Fruit fly (Drosophila melanogaster) whole organism, prepupa: ENCODE measurements around the gene eco.
A peak's percentile ranks its signal among the peaks of the same experiment; 100 is the strongest.

Source experiments
- Blimp-1 ChIP-seq: fragments of 200-800 bp; sonication (Bioruptor generic); optimal IDR thresholded peaks from 3 replicates; lab custom pipeline; 2017; ENCODE audit warnings: missing biosample characterization, missing genetic modification characterization, mild to moderate bottlenecking, moderate library complexity, missing genetic modification reagents
- CG10669 ChIP-seq: fragments of 200-800 bp; sonication (Bioruptor generic); optimal IDR thresholded peaks from 3 replicates; lab custom pipeline; 2018; ENCODE audit warnings: missing biosample characterization, mild to moderate bottlenecking, missing genetic modification characterization, moderate library complexity
- CG11294 ChIP-seq: fragments of 200-800 bp; sonication (Bioruptor generic); IDR thresholded peaks from 2 replicates; pipeline ENCODE4 v1.3.6; 2022; ENCODE audit warnings: missing biosample characterization, missing genetic modification characterization
- CG11762 ChIP-seq: fragments of 200-800 bp; sonication (Bioruptor generic); optimal IDR thresholded peaks from 3 replicates; lab custom pipeline; 2016; ENCODE audit warnings: missing biosample characterization, missing genetic modification characterization; ENCODE audit not compliant: insufficient read depth
- CG16779 ChIP-seq: fragments of 200-800 bp; sonication (Bioruptor generic); optimal IDR thresholded peaks from 3 replicates; lab custom pipeline; 2017; ENCODE audit warnings: missing biosample characterization, mild to moderate bottlenecking, missing genetic modification characterization
- CG3032 ChIP-seq: fragments of 200-800 bp; optimal IDR thresholded peaks from 2 replicates; lab custom pipeline; 2019; ENCODE audit warnings: missing biosample characterization, mild to moderate bottlenecking, missing genetic modification characterization, moderate library complexity
- CG32006 ChIP-seq: fragments of 200-800 bp; sonication (Bioruptor generic); optimal IDR thresholded peaks from 3 replicates; lab custom pipeline; 2017; ENCODE audit warnings: missing biosample characterization, mild to moderate bottlenecking, missing genetic modification characterization
- CG34406 ChIP-seq: fragments of 200-800 bp; sonication (Bioruptor generic); optimal IDR thresholded peaks from 3 replicates; lab custom pipeline; 2016; ENCODE audit warnings: missing biosample characterization, missing genetic modification characterization
- CG3919 ChIP-seq: fragments of 200-800 bp; sonication (Bioruptor generic); optimal IDR thresholded peaks from 3 replicates; lab custom pipeline; 2016; ENCODE audit warnings: missing biosample characterization, missing genetic modification characterization
- CG4318 ChIP-seq: fragments of 200-800 bp; sonication (Bioruptor generic); optimal IDR thresholded peaks from 3 replicates; lab custom pipeline; 2017; ENCODE audit warnings: missing biosample characterization, mild to moderate bottlenecking, missing genetic modification characterization
- CG6792 ChIP-seq: fragments of 200-800 bp; sonication (Bioruptor generic); optimal IDR thresholded peaks from 3 replicates; lab custom pipeline; 2016; ENCODE audit warnings: missing biosample characterization, missing genetic modification characterization
- CG6808 ChIP-seq: fragments of 200-800 bp; sonication (Bioruptor generic); optimal IDR thresholded peaks from 3 replicates; lab custom pipeline; 2017; ENCODE audit warnings: missing biosample characterization, missing genetic modification characterization, mild to moderate bottlenecking, moderate library complexity, missing genetic modification reagents
- CG8119 ChIP-seq: fragments of 200-800 bp; sonication (Bioruptor generic); IDR thresholded peaks from 3 replicates; pipeline ENCODE4 v1.3.6; 2022; ENCODE audit warnings: missing biosample characterization, missing genetic modification characterization
- CG8319 ChIP-seq: fragments of 200-800 bp; sonication (Bioruptor generic); optimal IDR thresholded peaks from 3 replicates; lab custom pipeline; 2016; ENCODE audit warnings: missing biosample characterization, missing genetic modification characterization
- CG8632 ChIP-seq: fragments of 200-800 bp; sonication (Bioruptor generic); optimal IDR thresholded peaks from 3 replicates; lab custom pipeline; 2016; ENCODE audit warnings: missing biosample characterization, missing genetic modification characterization
- CG9139 ChIP-seq: fragments of 200-800 bp; sonication (Bioruptor generic); optimal IDR thresholded peaks from 3 replicates; lab custom pipeline; 2017; ENCODE audit warnings: missing biosample characterization, mild to moderate bottlenecking, missing genetic modification characterization
- Eip78C ChIP-seq: fragments of 200-800 bp; sonication (Bioruptor generic); peaks from one replicate; lab custom pipeline; 2016; ENCODE audit warnings: missing biosample characterization, missing genetic modification characterization
- Eip93F ChIP-seq: fragments of 200-800 bp; sonication (Bioruptor generic); optimal IDR thresholded peaks from 2 replicates; lab custom pipeline; 2016; ENCODE audit warnings: missing biosample characterization, mild to moderate bottlenecking, missing genetic modification characterization
- Ets21C ChIP-seq: fragments of 200-800 bp; sonication (Bioruptor generic); optimal IDR thresholded peaks from 3 replicates; lab custom pipeline; 2016; ENCODE audit warnings: missing biosample characterization, missing genetic modification characterization
- Ets96B ChIP-seq: fragments of 200-800 bp; optimal IDR thresholded peaks from 2 replicates; lab custom pipeline; 2019; ENCODE audit warnings: missing biosample characterization, mild to moderate bottlenecking, missing genetic modification characterization, moderate library complexity
- Gug ChIP-seq: fragments of 200-800 bp; sonication (Bioruptor generic); IDR thresholded peaks from 2 replicates; pipeline ENCODE4 v1.3.6; 2022; ENCODE audit warnings: missing biosample characterization, missing genetic modification characterization
- Hr38 ChIP-seq: sonication (Bioruptor generic); optimal IDR thresholded peaks from 2 replicates; lab custom pipeline; 2016; ENCODE audit warnings: missing biosample characterization, missing genetic modification characterization
- Hr39 ChIP-seq: fragments of 200-800 bp; sonication (Bioruptor generic); optimal IDR thresholded peaks from 2 replicates; lab custom pipeline; 2016; ENCODE audit warnings: missing biosample characterization, missing genetic modification characterization
- Hr4 ChIP-seq: fragments of 200-800 bp; sonication (Bioruptor generic); optimal IDR thresholded peaks from 3 replicates; lab custom pipeline; 2016; ENCODE audit warnings: missing biosample characterization, missing genetic modification characterization
- Lpt ChIP-seq: fragments of 200-800 bp; sonication (Bioruptor generic); optimal IDR thresholded peaks from 3 replicates; lab custom pipeline; 2016; ENCODE audit warnings: missing biosample characterization, missing genetic modification characterization
- Met ChIP-seq: fragments of 200-800 bp; sonication (Bioruptor generic); optimal IDR thresholded peaks from 3 replicates; lab custom pipeline; 2016; ENCODE audit warnings: missing biosample characterization, missing genetic modification characterization
- OdsH ChIP-seq: fragments of 200-800 bp; sonication (Bioruptor generic); optimal IDR thresholded peaks from 3 replicates; lab custom pipeline; 2016; ENCODE audit warnings: missing biosample characterization, missing genetic modification characterization
- Smox ChIP-seq: fragments of 200-800 bp; sonication (Bioruptor generic); optimal IDR thresholded peaks from 3 replicates; lab custom pipeline; 2016; ENCODE audit warnings: missing biosample characterization, missing genetic modification characterization
- Sox102F ChIP-seq: fragments of 200-800 bp; sonication (Bioruptor generic); optimal IDR thresholded peaks from 2 replicates; lab custom pipeline; 2016; ENCODE audit warnings: missing biosample characterization, mild to moderate bottlenecking, missing genetic modification characterization
- Sox14 ChIP-seq: fragments of 200-800 bp; sonication (Bioruptor generic); optimal IDR thresholded peaks from 3 replicates; lab custom pipeline; 2016; ENCODE audit warnings: missing biosample characterization, missing genetic modification characterization
- Sox15 ChIP-seq: fragments of 200-800 bp; sonication (Bioruptor generic); optimal IDR thresholded peaks from 3 replicates; lab custom pipeline; 2016; ENCODE audit warnings: missing biosample characterization, missing genetic modification characterization
- achi ChIP-seq: fragments of 200-800 bp; sonication (Bioruptor generic); optimal IDR thresholded peaks from 3 replicates; lab custom pipeline; 2016; ENCODE audit warnings: missing biosample characterization, missing genetic modification characterization
- acj6 ChIP-seq: fragments of 200-800 bp; sonication (Bioruptor generic); optimal IDR thresholded peaks from 3 replicates; lab custom pipeline; 2016; ENCODE audit warnings: missing biosample characterization, missing genetic modification characterization
- dac ChIP-seq: fragments of 200-800 bp; sonication (Bioruptor generic); optimal IDR thresholded peaks from 2 replicates; lab custom pipeline; 2017; ENCODE audit warnings: missing biosample characterization, mild to moderate bottlenecking, missing genetic modification characterization
- dsx ChIP-seq: fragments of 200-800 bp; optimal IDR thresholded peaks from 3 replicates; lab custom pipeline; 2019; ENCODE audit warnings: missing biosample characterization, mild to moderate bottlenecking, missing genetic modification characterization, moderate library complexity; ENCODE audit not compliant: poor library complexity, severe bottlenecking
- eg ChIP-seq: fragments of 200-800 bp; sonication (Bioruptor generic); IDR thresholded peaks from 3 replicates; pipeline ENCODE4 v1.3.6; 2022; ENCODE audit warnings: missing biosample characterization, missing genetic modification characterization
- esn ChIP-seq: fragments of 200-800 bp; sonication (Bioruptor generic); optimal IDR thresholded peaks from 2 replicates; lab custom pipeline; 2016; ENCODE audit warnings: missing biosample characterization, mild to moderate bottlenecking, missing genetic modification characterization, moderate library complexity
- fd59A ChIP-seq: fragments of 200-800 bp; sonication (Bioruptor generic); optimal IDR thresholded peaks from 2 replicates; lab custom pipeline; 2017; ENCODE audit warnings: missing biosample characterization, mild to moderate bottlenecking, missing genetic modification characterization, missing genetic modification reagents
- fkh ChIP-seq: fragments of 200-800 bp; sonication (Bioruptor generic); optimal IDR thresholded peaks from 3 replicates; lab custom pipeline; 2017; ENCODE audit warnings: missing biosample characterization, mild to moderate bottlenecking, missing genetic modification characterization, moderate library complexity
- lz ChIP-seq: fragments of 200-800 bp; sonication (Bioruptor generic); optimal IDR thresholded peaks from 3 replicates; lab custom pipeline; 2016; ENCODE audit warnings: missing biosample characterization, missing genetic modification characterization
- net ChIP-seq: fragments of 200-800 bp; sonication (Bioruptor generic); optimal IDR thresholded peaks from 3 replicates; lab custom pipeline; 2016; ENCODE audit warnings: missing biosample characterization, missing genetic modification characterization
- pdm3 ChIP-seq: fragments of 200-800 bp; sonication (Bioruptor generic); optimal IDR thresholded peaks from 3 replicates; lab custom pipeline; 2016; ENCODE audit warnings: missing biosample characterization, missing genetic modification characterization
- salr ChIP-seq, 2 experiments: fragments of 200-800 bp; sonication (Bioruptor generic); optimal IDR thresholded peaks; 3 replicates each; lab custom pipeline; 2016 to 2018; ENCODE audit warnings: missing biosample characterization in 2 of 2, missing genetic modification characterization in 2 of 2, mild to moderate bottlenecking in 1 of 2
- spab ChIP-seq: fragments of 200-800 bp; sonication (Bioruptor generic); optimal IDR thresholded peaks from 2 replicates; lab custom pipeline; 2017; ENCODE audit warnings: missing biosample characterization, mild to moderate bottlenecking, missing genetic modification characterization, missing genetic modification reagents
- ss ChIP-seq, 2 experiments: fragments of 200-800 bp; sonication (Bioruptor generic); optimal IDR thresholded peaks; 2 replicates in 1 of 2; 3 replicates in 1 of 2; lab custom pipeline; 2017 to 2018; ENCODE audit warnings: mild to moderate bottlenecking in 2 of 2, missing biosample characterization in 2 of 2, missing genetic modification characterization in 2 of 2, moderate library complexity in 1 of 2
- svp ChIP-seq: fragments of 200-800 bp; sonication (Bioruptor generic); peaks from one replicate; lab custom pipeline; 2016; ENCODE audit warnings: missing biosample characterization, missing genetic modification characterization
- topi ChIP-seq: fragments of 200-800 bp; sonication (Bioruptor generic); optimal IDR thresholded peaks from 3 replicates; lab custom pipeline; 2016; ENCODE audit warnings: missing biosample characterization, missing genetic modification characterization
- vri ChIP-seq: fragments of 200-800 bp; sonication (Bioruptor generic); optimal IDR thresholded peaks from 3 replicates; lab custom pipeline; 2016; ENCODE audit warnings: missing biosample characterization, mild to moderate bottlenecking, missing genetic modification characterization

The eco gene

DNA sequence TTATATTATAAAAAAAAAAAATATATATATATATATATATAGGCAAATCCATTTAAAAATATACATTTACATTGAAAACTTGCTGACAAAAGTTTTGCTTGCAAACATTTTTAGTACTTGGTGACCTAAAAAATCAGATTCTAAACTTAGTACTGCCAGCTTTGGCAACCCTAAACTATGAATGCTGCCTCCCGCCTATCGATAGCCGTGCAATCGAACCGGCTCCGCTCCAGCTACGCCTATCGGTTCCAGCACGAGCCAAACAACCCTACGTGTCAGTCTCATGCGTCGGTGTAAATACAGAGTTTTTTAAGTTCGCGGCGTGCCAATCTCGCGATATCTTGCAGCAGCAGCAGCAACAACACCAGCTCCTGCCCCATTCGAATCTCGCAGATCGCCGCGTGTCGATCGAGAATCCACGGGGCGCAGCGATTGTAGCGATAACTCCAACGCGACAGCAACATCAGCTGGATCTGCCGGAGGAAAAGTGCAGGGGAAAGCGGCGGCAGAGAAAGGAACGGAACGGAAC is 21.2 kb upstream of the eco start, which contains the start of gene Sec63 (continued):
- TF ChIP-seq esn (GFP tag; lab: Kevin White, UChicago) (peak; percentile 16), CG8119 (GFP tag; lab: Robert Waterston, UW) (no peak; the same call in 2 of the 3 replicates), CG4318 (GFP tag; lab: Kevin White, UChicago) (no peak), ss (GFP tag; optimal IDR thresholded peaks at IDR 0.05; lab: Kevin White, UChicago) (no peak), Eip78C (peak; percentile 34), Ets96B (no peak), Lpt (no peak), CG8632 (GFP tag; lab: Kevin White, UChicago) (peak; percentile 56), Hr38 (GFP tag; lab: Kevin White, UChicago) (no peak), CG11294 (GFP tag; lab: Robert Waterston, UW) (no peak), dsx (GFP tag; lab: Kevin White, UChicago) (no peak), CG8319 (GFP tag; lab: Kevin White, UChicago) (peak; percentile 96), fd59A (GFP tag; lab: Kevin White, UChicago) (no peak), CG11762 (GFP tag; lab: Kevin White, UChicago) (no peak), OdsH (GFP tag; lab: Kevin White, UChicago) (peak; percentile 50), CG32006 (peak; percentile 43), Eip93F (GFP tag; lab: Kevin White, UChicago) (peak; percentile 55), Hr39 (GFP tag; lab: Kevin White, UChicago) (peak; percentile 39), CG10669 (GFP tag; lab: Kevin White, UChicago) (no peak), acj6 (GFP tag; lab: Kevin White, UChicago) (peak; percentile 52), net (GFP tag; lab: Kevin White, UChicago) (no peak), CG6792 (GFP tag; lab: Kevin White, UChicago) (peak; percentile 4), spab (GFP tag; lab: Kevin White, UChicago) (no peak), CG3919 (GFP tag; lab: Kevin White, UChicago) (peak; percentile 17), dac (GFP tag; lab: Kevin White, UChicago) (no peak), Sox102F (GFP tag; lab: Kevin White, UChicago) (no peak), fkh (GFP tag; lab: Kevin White, UChicago) (peak; percentile 26), Hr4 (GFP tag; lab: Kevin White, UChicago) (no peak), CG3032 (tag; lab: Kevin White, UChicago) (peak; percentile 38), salr (GFP tag; optimal IDR thresholded peaks at IDR 0.05; lab: Kevin White, UChicago) (no peak), Blimp-1 (GFP tag; lab: Kevin White, UChicago) (no peak), CG9139 (GFP tag; lab: Kevin White, UChicago) (no peak), lz (GFP tag; lab: Kevin White, UChicago) (no peak), Sox15 (GFP tag; lab: Kevin White, UChicago) (no peak), topi (GFP tag; lab: Kevin White, UChicago) (no peak), achi (GFP tag; lab: Kevin White, UChicago) (peak; percentile 49), Ets21C (GFP tag; lab: Kevin White, UChicago) (no peak), Smox (GFP tag; lab: Kevin White, UChicago) (no peak), Sox14 (peak; percentile 20), CG6808 (peak; percentile 17)

DNA sequence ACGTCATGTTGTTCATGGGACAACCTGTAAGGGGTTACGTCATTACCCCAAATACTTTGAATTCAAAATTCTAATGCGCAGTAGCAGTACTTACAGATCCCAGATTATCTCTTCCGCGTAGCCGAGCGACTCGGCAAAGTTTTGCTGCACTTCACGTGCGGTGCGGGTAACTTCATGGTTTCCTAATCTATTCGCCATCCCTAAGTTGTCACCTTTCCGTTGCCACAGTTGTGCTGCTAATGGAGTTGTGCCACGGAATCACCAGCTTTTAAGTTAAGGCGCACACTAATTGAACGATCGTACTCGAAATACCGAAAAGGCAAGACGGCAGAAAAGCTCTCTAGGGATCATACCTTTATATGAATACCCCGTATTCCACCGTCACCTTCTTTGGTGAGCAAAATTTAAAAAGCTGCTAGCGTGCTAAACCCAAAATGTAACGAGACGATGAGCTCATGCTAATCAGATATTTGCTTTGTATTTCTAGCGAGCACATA is 20.7 kb upstream of the eco start, which contains the start of gene pst:
Gene pst (minus strand): TSS at position 437 of the 497 bp plus-strand sequence.
- TF ChIP-seq CG3919 (GFP tag; lab: Kevin White, UChicago) (peak; percentile 8), Eip93F (GFP tag; lab: Kevin White, UChicago) (no peak), Sox102F (GFP tag; lab: Kevin White, UChicago) (no peak), vri (GFP tag; lab: Kevin White, UChicago) (peak; percentile 46), dac (GFP tag; lab: Kevin White, UChicago) (no peak), Eip78C (peak; percentile 71), Blimp-1 (GFP tag; lab: Kevin White, UChicago) (no peak), eg (no peak), Met (GFP tag; lab: Kevin White, UChicago) (no peak), CG32006 (no peak), salr (GFP tag; optimal IDR thresholded peaks at IDR 0.05; lab: Kevin White, UChicago) (no peak), svp (GFP tag; lab: Kevin White, UChicago) (peak; percentile 92), ss (GFP tag; optimal IDR thresholded peaks at IDR 0.05; lab: Kevin White, UChicago) (peak in 1 of 2 experiments; percentile 1), pdm3 (GFP tag; lab: Kevin White, UChicago) (no peak), Gug (GFP tag; lab: Robert Waterston, UW) (no peak), Sox15 (GFP tag; lab: Kevin White, UChicago) (no peak), CG6792 (GFP tag; lab: Kevin White, UChicago) (no peak), CG34406 (GFP tag; lab: Kevin White, UChicago) (no peak), achi (GFP tag; lab: Kevin White, UChicago) (no peak), CG16779 (no peak), Sox14 (no peak), CG8319 (GFP tag; lab: Kevin White, UChicago) (no peak), net (GFP tag; lab: Kevin White, UChicago) (no peak)
